Worm (Caenorhabditis elegans) whole organism, L4 larva: ENCODE results near the gene srdh-1.

Experiments used
- ama-1 ChIP-seq: fragments of 150-350 bp; optimal IDR thresholded peaks from 2 replicates; lab custom pipeline; 2014; ENCODE audit warnings: inconsistent platforms, mixed read lengths
- ceh-28 ChIP-seq: fragments of 150-350 bp; optimal IDR thresholded peaks from 2 replicates; lab custom pipeline; 2014; ENCODE audit warnings: missing biosample characterization, missing genetic modification reagents, missing genetic modification characterization
- ceh-32 ChIP-seq: sonication (generic microtip); optimal IDR thresholded peaks from 2 replicates; lab custom pipeline; 2016; ENCODE audit warnings: mild to moderate bottlenecking, missing genetic modification characterization, missing compliant biosample characterization; ENCODE audit not compliant: poor library complexity
- hif-1 ChIP-seq, 2 experiments: sonication (generic microtip); optimal IDR thresholded peaks; 2 replicates each; lab custom pipeline; 2016 to 2017; ENCODE audit warnings: missing compliant biosample characterization in 2 of 2, missing genetic modification characterization in 2 of 2, missing genetic modification reagents in 2 of 2, missing genotype in 2 of 2, mild to moderate bottlenecking in 1 of 2
- lin-29 ChIP-seq: fragments of 200-800 bp; sonication (Bioruptor generic); IDR thresholded peaks from 2 replicates; pipeline ENCODE4 v1.3.6; 2022; ENCODE audit warnings: missing genetic modification reagents, missing genetic modification characterization, missing compliant biosample characterization
- lin-38 ChIP-seq: fragments of 200-800 bp; sonication (Bioruptor generic); IDR thresholded peaks from 2 replicates; pipeline ENCODE4 v1.3.6; 2022; ENCODE audit warnings: missing genetic modification reagents, missing genetic modification characterization, missing compliant biosample characterization
- nhr-28 ChIP-seq: fragments of 150-350 bp; optimal IDR thresholded peaks from 2 replicates; lab custom pipeline; 2014; ENCODE audit warnings: missing biosample characterization, missing genetic modification characterization
- saeg-2 ChIP-seq: fragments of 200-800 bp; sonication (Bioruptor generic); IDR thresholded peaks from 2 replicates; pipeline ENCODE4 v1.3.6; 2022; ENCODE audit warnings: missing genetic modification reagents, missing genetic modification characterization, missing compliant biosample characterization
- snpc-4 ChIP-seq: fragments of 150-350 bp; optimal IDR thresholded peaks from 2 replicates; lab custom pipeline; 2014; ENCODE audit warnings: missing biosample characterization, missing genetic modification characterization
- zag-1 ChIP-seq: fragments of 150-350 bp; optimal IDR thresholded peaks from 2 replicates; lab custom pipeline; 2014; ENCODE audit warnings: missing biosample characterization, missing genetic modification characterization

- TF ChIP-seq snpc-4 (tag; lab: Kevin White, UChicago) (no peak), ceh-32 (tag; lab: Kevin White, UChicago) (no peak), lin-29 (GFP tag; lab: Robert Waterston, UW) (no peak), saeg-2 (no peak), hif-1 (tag; optimal IDR thresholded peaks at IDR 0.05; lab: Kevin White, UChicago) (no peak), ceh-28 (peak; percentile 42), nhr-28 (tag; lab: Kevin White, UChicago) (peak; percentile 17), ama-1 (lab: Kevin White, UChicago) (no peak), lin-38 (GFP tag; lab: Robert Waterston, UW) (0 out of 2 replicates have a peak, but pooled peaks have one; percentile 25), zag-1 (tag; lab: Kevin White, UChicago) (no peak)
Observed at ce11 chrII:8216433-8216832, 48.0 kb upstream of the srdh-1 start, which contains the start of gene M110.3.
